Worm (Caenorhabditis elegans) whole organism, early embryonic: ENCODE data around the gene R02F11.2.

ENCODE experiments used
- B0310.2 ChIP-seq: sonication (generic microtip); optimal IDR thresholded peaks from 2 replicates; lab custom pipeline; 2016; ENCODE audit warnings: mild to moderate bottlenecking, missing genetic modification characterization, missing compliant biosample characterization
- F13C5.2 ChIP-seq: sonication (generic microtip); optimal IDR thresholded peaks from 2 replicates; lab custom pipeline; 2017; ENCODE audit warnings: mild to moderate bottlenecking, missing genetic modification characterization, inconsistent platforms, missing compliant biosample characterization
- aly-1 ChIP-seq: sonication (generic microtip); optimal IDR thresholded peaks from 2 replicates; lab custom pipeline; 2016; ENCODE audit warnings: missing genetic modification characterization, missing compliant biosample characterization
- ama-1 ChIP-seq: fragments of 150-350 bp; optimal IDR thresholded peaks from 2 replicates; lab custom pipeline; 2014
- ceh-13 ChIP-seq: fragments of 200-800 bp; sonication (Bioruptor generic); optimal IDR thresholded peaks from 2 replicates; lab custom pipeline; 2018; ENCODE audit warnings: mild to moderate bottlenecking, missing genetic modification characterization, missing compliant biosample characterization
- ceh-36 ChIP-seq: sonication (generic microtip); optimal IDR thresholded peaks from 2 replicates; lab custom pipeline; 2016; ENCODE audit warnings: missing genetic modification characterization, inconsistent platforms, missing compliant biosample characterization
- flt-1 ChIP-seq: fragments of 200-800 bp; sonication (Bioruptor generic); IDR thresholded peaks from 2 replicates; pipeline ENCODE4 v1.3.6; 2022; ENCODE audit warnings: missing genetic modification characterization, missing compliant biosample characterization
- scrt-1 ChIP-seq: fragments of 200-800 bp; sonication (Bioruptor generic); IDR thresholded peaks from 2 replicates; pipeline ENCODE4 v1.3.6; 2022; ENCODE audit warnings: missing genetic modification characterization, missing compliant biosample characterization
- tbx-11 ChIP-seq: fragments of 200-800 bp; sonication (Bioruptor generic); IDR thresholded peaks from 2 replicates; pipeline ENCODE4 v1.3.6; 2022; ENCODE audit warnings: missing genetic modification characterization, missing compliant biosample characterization
- tbx-37 ChIP-seq: fragments of 200-800 bp; sonication (Bioruptor generic); conservative IDR thresholded peaks from 2 replicates; pipeline ENCODE4 v1.3.6; 2022; ENCODE audit warnings: missing genetic modification reagents, missing genetic modification characterization, missing compliant biosample characterization

DNA sequence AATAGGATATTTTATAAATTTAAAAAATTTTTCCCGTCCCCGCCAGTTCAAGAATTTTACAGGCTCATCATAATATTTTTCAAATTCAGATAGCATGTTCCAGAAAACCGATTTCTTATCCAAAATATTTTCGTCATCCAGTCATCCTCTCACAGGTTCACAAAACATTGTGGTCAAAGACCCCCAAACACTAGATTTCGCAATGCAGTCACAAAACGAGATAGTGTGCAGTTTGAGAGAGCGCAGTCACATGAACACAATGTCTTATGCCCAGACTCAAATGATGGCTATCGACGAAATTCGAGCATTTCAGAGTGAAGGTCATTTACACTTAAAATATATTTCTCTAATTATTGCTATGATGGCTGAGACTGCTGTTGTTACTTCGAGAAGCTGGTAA lies 50.2 kb downstream of the R02F11.2 start, which contains the start of gene abhd-5.2:
- TF ChIP-seq scrt-1 (GFP tag; lab: Robert Waterston, UW) (no peak), flt-1 (no peak), ceh-13 (GFP tag; lab: Kevin White, UChicago) (no peak), ama-1 (no peak), tbx-37 (no peak), aly-1 (tag; lab: Kevin White, UChicago) (no peak), tbx-11 (GFP tag; lab: Robert Waterston, UW) (no peak), B0310.2 (tag; lab: Kevin White, UChicago) (no peak), F13C5.2 (tag; lab: Kevin White, UChicago) (no peak), ceh-36 (tag; lab: Kevin White, UChicago) (no peak)
